Worm (Caenorhabditis elegans) whole organism, L3 larva: ENCODE results near the gene T26H8.4.

ENCODE experiments used
- R02D3.7 ChIP-seq: fragments of 150-350 bp; optimal IDR thresholded peaks from 2 replicates; lab custom pipeline; 2014; ENCODE audit warnings: missing biosample characterization, missing genetic modification characterization
- aly-2 ChIP-seq: fragments of 150-350 bp; optimal IDR thresholded peaks from 2 replicates; lab custom pipeline; 2014; ENCODE audit warnings: missing biosample characterization, missing genetic modification characterization
- ceh-28 ChIP-seq: fragments of 150-350 bp; optimal IDR thresholded peaks from 2 replicates; lab custom pipeline; 2014; ENCODE audit warnings: missing biosample characterization, missing genetic modification reagents, missing genetic modification characterization
- ceh-82 ChIP-seq: fragments of 150-350 bp; optimal IDR thresholded peaks from 2 replicates; lab custom pipeline; 2014; ENCODE audit warnings: missing biosample characterization, missing genetic modification characterization
- daf-12 ChIP-seq: fragments of 150-350 bp; optimal IDR thresholded peaks from 2 replicates; lab custom pipeline; 2014; ENCODE audit warnings: missing biosample characterization, missing genetic modification reagents, missing genetic modification characterization
- egl-5 ChIP-seq: fragments of 150-350 bp; optimal IDR thresholded peaks from 2 replicates; lab custom pipeline; 2017; ENCODE audit warnings: missing biosample characterization, missing genetic modification reagents, missing genetic modification characterization, inconsistent platforms
- elt-3 ChIP-seq, 3 experiments: fragments of 150-350 bp in 1 of 3; sonication (generic microtip) in 2 of 3; optimal IDR thresholded peaks; 2 replicates in 2 of 3; 4 replicates in 1 of 3; lab custom pipeline; 2014 to 2017; ENCODE audit warnings: missing biosample characterization in 3 of 3, missing genetic modification characterization in 3 of 3
- eor-1 ChIP-seq, 2 experiments: fragments of 150-350 bp; optimal IDR thresholded peaks; 2 replicates each; lab custom pipeline; 2014 to 2018; ENCODE audit warnings: missing biosample characterization in 2 of 2, missing genetic modification characterization in 2 of 2
- fkh-10 ChIP-seq: sonication (generic microtip); optimal IDR thresholded peaks from 2 replicates; lab custom pipeline; 2017; ENCODE audit warnings: missing biosample characterization, missing genetic modification reagents, missing genetic modification characterization
- fkh-2 ChIP-seq: fragments of 150-350 bp; optimal IDR thresholded peaks from 2 replicates; lab custom pipeline; 2014; ENCODE audit warnings: missing biosample characterization, missing genetic modification reagents, missing genetic modification characterization
- fos-1 ChIP-seq: fragments of 150-350 bp; optimal IDR thresholded peaks from 2 replicates; lab custom pipeline; 2014; ENCODE audit warnings: missing biosample characterization, missing genetic modification characterization
- hmg-11 ChIP-seq: sonication (generic microtip); optimal IDR thresholded peaks from 2 replicates; lab custom pipeline; 2016; ENCODE audit warnings: missing genetic modification characterization, missing compliant biosample characterization
- jun-1 ChIP-seq: fragments of 150-350 bp; optimal IDR thresholded peaks from 2 replicates; lab custom pipeline; 2014; ENCODE audit warnings: missing biosample characterization, missing genetic modification reagents, missing genetic modification characterization
- lin-15B ChIP-seq: fragments of 150-350 bp; optimal IDR thresholded peaks from 2 replicates; lab custom pipeline; 2014; ENCODE audit warnings: missing biosample characterization, missing genetic modification characterization
- lin-39 ChIP-seq: fragments of 150-350 bp; optimal IDR thresholded peaks from 2 replicates; lab custom pipeline; 2018; ENCODE audit warnings: missing biosample characterization, missing genetic modification reagents, missing genetic modification characterization
- lsy-12 ChIP-seq: sonication (generic microtip); optimal IDR thresholded peaks from 2 replicates; lab custom pipeline; 2016; ENCODE audit warnings: mild to moderate bottlenecking, missing genetic modification characterization, missing compliant biosample characterization
- mml-1 ChIP-seq: fragments of 150-350 bp; sonication (generic microtip); optimal IDR thresholded peaks from 3 replicates; lab custom pipeline; 2014; ENCODE audit warnings: missing biosample characterization, missing genetic modification characterization
- nfya-1 ChIP-seq: sonication (generic microtip); optimal IDR thresholded peaks from 2 replicates; lab custom pipeline; 2017; ENCODE audit warnings: missing genetic modification characterization, mild to moderate bottlenecking, missing compliant biosample characterization, antibody characterized with exemption, moderate library complexity; ENCODE audit not compliant: insufficient read depth
- nhr-11 ChIP-seq: fragments of 150-350 bp; optimal IDR thresholded peaks from 2 replicates; lab custom pipeline; 2014; ENCODE audit warnings: missing biosample characterization, missing genetic modification characterization
- nhr-28 ChIP-seq: fragments of 150-350 bp; optimal IDR thresholded peaks from 2 replicates; lab custom pipeline; 2014; ENCODE audit warnings: missing biosample characterization, missing genetic modification characterization
- nhr-43 ChIP-seq: sonication (generic microtip); optimal IDR thresholded peaks from 2 replicates; lab custom pipeline; 2016; ENCODE audit warnings: mild to moderate bottlenecking, missing genetic modification characterization, missing compliant biosample characterization; ENCODE audit not compliant: poor library complexity, severe bottlenecking
- nhr-67 ChIP-seq: fragments of 150-350 bp; optimal IDR thresholded peaks from 2 replicates; lab custom pipeline; 2014; ENCODE audit warnings: missing biosample characterization, missing genetic modification characterization
- nhr-77 ChIP-seq: fragments of 150-350 bp; optimal IDR thresholded peaks from 2 replicates; lab custom pipeline; 2014; ENCODE audit warnings: missing biosample characterization, missing genetic modification characterization
- pqm-1 ChIP-seq: fragments of 150-350 bp; optimal IDR thresholded peaks from 2 replicates; lab custom pipeline; 2017; ENCODE audit warnings: missing biosample characterization, missing genetic modification characterization, inconsistent platforms
- sea-2 ChIP-seq: fragments of 150-350 bp; sonication (generic microtip); optimal IDR thresholded peaks from 4 replicates; lab custom pipeline; 2014; ENCODE audit warnings: missing biosample characterization, missing genetic modification reagents, missing genetic modification characterization
- skn-1 ChIP-seq: fragments of 150-350 bp; optimal IDR thresholded peaks from 2 replicates; lab custom pipeline; 2014; ENCODE audit warnings: missing biosample characterization, missing genetic modification characterization
- snpc-4 ChIP-seq: fragments of 150-350 bp; optimal IDR thresholded peaks from 2 replicates; lab custom pipeline; 2014; ENCODE audit warnings: missing biosample characterization, missing genetic modification characterization
- tbx-2 ChIP-seq: sonication (generic microtip); optimal IDR thresholded peaks from 2 replicates; lab custom pipeline; 2016; ENCODE audit warnings: mild to moderate bottlenecking, missing genetic modification characterization, missing compliant biosample characterization
- unc-39 ChIP-seq: sonication (generic microtip); optimal IDR thresholded peaks from 4 replicates; lab custom pipeline; 2017; ENCODE audit warnings: missing biosample characterization, missing genetic modification characterization
- unc-62 ChIP-seq: fragments of 150-350 bp; sonication (generic microtip); optimal IDR thresholded peaks from 4 replicates; lab custom pipeline; 2014; ENCODE audit warnings: missing biosample characterization, missing genetic modification reagents, missing genetic modification characterization
- zag-1 ChIP-seq: fragments of 150-350 bp; optimal IDR thresholded peaks from 2 replicates; lab custom pipeline; 2014; ENCODE audit warnings: missing biosample characterization, missing genetic modification characterization
- ztf-11 ChIP-seq: fragments of 150-350 bp; optimal IDR thresholded peaks from 2 replicates; lab custom pipeline; 2014; ENCODE audit warnings: missing biosample characterization, missing genetic modification characterization
- ztf-4 ChIP-seq: fragments of 150-350 bp; optimal IDR thresholded peaks from 2 replicates; lab custom pipeline; 2014; ENCODE audit warnings: missing biosample characterization, missing genetic modification characterization

T26H8.4 gene

ce11 chrV:15344481-15344880 lies 37.8 kb upstream of the T26H8.4 start, which contains the start of gene wrt-8:
wrt-8 (minus strand) TSS chrV:15344581.
- TF ChIP-seq mml-1 (tag; lab: Kevin White, UChicago) (no peak), fos-1 (tag; lab: Kevin White, UChicago) (no peak), aly-2 (tag; lab: Kevin White, UChicago) (no peak), lin-15B (no peak), fkh-10 (GFP tag; lab: Kevin White, UChicago) (no peak), sea-2 (no peak), lin-39 (tag; lab: Kevin White, UChicago) (no peak), lsy-12 (no peak), skn-1 (tag; lab: Kevin White, UChicago) (no peak), nhr-43 (tag; lab: Kevin White, UChicago) (no peak), nfya-1 (tag; lab: Kevin White, UChicago) (no peak), jun-1 (tag; lab: Kevin White, UChicago) (no peak), pqm-1 (tag; lab: Kevin White, UChicago) (no peak), zag-1 (tag; lab: Kevin White, UChicago) (no peak)

ce11 chrV:15341404-15341803 lies 34.8 kb upstream of the T26H8.4 start, which contains the start of gene clec-229:
clec-229 (minus strand) TSS chrV:15341504.
- TF ChIP-seq sea-2, result no peak
- no peak for TF ChIP-seq hmg-11 (tag; lab: Kevin White, UChicago)
- no peak for TF ChIP-seq unc-62 (GFP tag; lab: Kevin White, UChicago)
- no peak for TF ChIP-seq ztf-11 (tag; lab: Kevin White, UChicago)
- no peak for TF ChIP-seq skn-1 (tag; lab: Kevin White, UChicago)
- TF ChIP-seq nhr-11 (tag; lab: Kevin White, UChicago), result no peak
- no peak for TF ChIP-seq nhr-67
- no peak for TF ChIP-seq ztf-4 (tag; lab: Kevin White, UChicago)
- no peak for TF ChIP-seq zag-1 (tag; lab: Kevin White, UChicago)
- TF ChIP-seq nhr-28 (tag; lab: Kevin White, UChicago), result no peak
- no peak for TF ChIP-seq eor-1 (tag; optimal IDR thresholded peaks at IDR 0.05; lab: Kevin White, UChicago)

- no peak for TF ChIP-seq egl-5 (tag; lab: Kevin White, UChicago)
- TF ChIP-seq fkh-2 (tag; lab: Kevin White, UChicago), result no peak
- no peak for TF ChIP-seq ceh-82 (tag; lab: Kevin White, UChicago)
- TF ChIP-seq mml-1 (tag; lab: Kevin White, UChicago), result no peak
- TF ChIP-seq sea-2, result no peak
- TF ChIP-seq nhr-28 (tag; lab: Kevin White, UChicago), result no peak
- no peak for TF ChIP-seq snpc-4
- TF ChIP-seq zag-1 (tag; lab: Kevin White, UChicago), result no peak
- TF ChIP-seq fkh-10 (GFP tag; lab: Kevin White, UChicago), result no peak
- no peak for TF ChIP-seq daf-12 (tag; lab: Kevin White, UChicago)
- TF ChIP-seq lin-15B, result no peak
- TF ChIP-seq R02D3.7 (tag; lab: Kevin White, UChicago), result no peak
- TF ChIP-seq ceh-28 (tag; lab: Kevin White, UChicago), result no peak
- TF ChIP-seq eor-1 (tag; optimal IDR thresholded peaks at IDR 0.05; lab: Kevin White, UChicago), result no peak
- TF ChIP-seq unc-62 (GFP tag; lab: Kevin White, UChicago), result no peak
- no peak for TF ChIP-seq unc-39 (tag; lab: Kevin White, UChicago)
- TF ChIP-seq elt-3 (tag; optimal IDR thresholded peaks at IDR 0.05; lab: Kevin White, UChicago), result no peak
- TF ChIP-seq, all 47 proteins: peak for 0
Observed at ce11 chrV:15339363-15339762, 32.7 kb upstream of the T26H8.4 start, which contains the start of gene clec-228. clec-228 (minus strand) TSS chrV:15339463.

ce11 chrV:15337405-15337804 lies 30.8 kb upstream of the T26H8.4 start, which contains the start of gene wrt-7:
wrt-7 (minus strand) TSS chrV:15337505.
- TF ChIP-seq tbx-2 (tag; lab: Kevin White, UChicago) (no peak), lin-39 (tag; lab: Kevin White, UChicago) (no peak), nhr-77 (tag; lab: Kevin White, UChicago) (no peak), fos-1 (tag; lab: Kevin White, UChicago) (no peak), fkh-2 (tag; lab: Kevin White, UChicago) (no peak)

- TF ChIP-seq nhr-11 (tag; lab: Kevin White, UChicago), result no peak
Observed at ce11 chrV:15332851-15333250, 26.2 kb upstream of the T26H8.4 start, which contains the start of gene srw-113. srw-113 (plus strand) TSS chrV:15333151.
